Worm (Caenorhabditis elegans) whole organism, L4/young adult: ENCODE measurements around the gene C29E4.9.

Source experiments
- W03F9.2 ChIP-seq: fragments of 150-350 bp; optimal IDR thresholded peaks from 2 replicates; lab custom pipeline; 2014; ENCODE audit warnings: missing biosample characterization, missing genetic modification characterization
- dao-5 ChIP-seq: sonication (generic microtip); optimal IDR thresholded peaks from 2 replicates; lab custom pipeline; 2016; ENCODE audit warnings: missing genotype, missing genetic modification characterization, moderate library complexity, missing compliant biosample characterization
- him-1 ChIP-seq: sonication (generic microtip); optimal IDR thresholded peaks from 2 replicates; lab custom pipeline; 2016; ENCODE audit warnings: missing genotype, missing genetic modification reagents, missing genetic modification characterization, missing compliant biosample characterization

ce11 chrIII:7907515-7907914 lies 49.4 kb downstream of the C29E4.9 start, which contains the start of gene pcp-5:
- TF ChIP-seq W03F9.2 (tag; lab: Kevin White, UChicago): no peak
- no peak for TF ChIP-seq him-1
- TF ChIP-seq dao-5 (tag; lab: Kevin White, UChicago): no peak
